Worm (Caenorhabditis elegans) whole organism, young adult: Measurements from ENCODE around the gene F49E2.5.

Experiments used
- D2030.7 ChIP-seq: fragments of 200-800 bp; sonication (Bioruptor generic); IDR thresholded peaks from 2 replicates; pipeline ENCODE4 v1.3.6; 2022; ENCODE audit warnings: missing genetic modification reagents, missing genetic modification characterization, missing compliant biosample characterization
- akir-1 ChIP-seq: fragments of 200-800 bp; sonication (Bioruptor generic); optimal IDR thresholded peaks from 2 replicates; lab custom pipeline; 2018; ENCODE audit warnings: mild to moderate bottlenecking, missing genetic modification characterization, moderate library complexity, missing compliant biosample characterization
- ama-1 ChIP-seq, 3 experiments: fragments of 150-350 bp in 1 of 3; sonication (generic microtip) in 2 of 3; optimal IDR thresholded peaks; 2 replicates each; lab custom pipeline; 2014 to 2018; ENCODE audit warnings: missing biosample characterization in 2 of 3, missing genetic modification characterization in 2 of 3, missing genetic modification reagents in 2 of 3
- attf-3 ChIP-seq: fragments of 200-800 bp; sonication (Bioruptor generic); conservative IDR thresholded peaks from 2 replicates; pipeline ENCODE4 v1.3.6; 2022; ENCODE audit warnings: missing genetic modification reagents, missing genetic modification characterization, missing compliant biosample characterization
- hmg-20 ChIP-seq: fragments of 200-800 bp; sonication (Bioruptor generic); IDR thresholded peaks from 2 replicates; pipeline ENCODE4 v1.3.6; 2022; ENCODE audit warnings: missing genetic modification reagents, missing genetic modification characterization, missing compliant biosample characterization
- pha-4 ChIP-seq: fragments of 150-350 bp; sonication (generic microtip); optimal IDR thresholded peaks from 2 replicates; lab custom pipeline; 2014; ENCODE audit warnings: missing biosample characterization, missing genetic modification reagents, missing genetic modification characterization

ce11 chrX:9568574-9568973, 25.1 kb downstream of the F49E2.5 start:
- TF ChIP-seq pha-4, result no peak
- no peak for TF ChIP-seq hmg-20 (GFP tag; lab: Robert Waterston, UW)
- TF ChIP-seq ama-1 (optimal IDR thresholded peaks at IDR 0.05; lab: Kevin White, UChicago), result no peak
- TF ChIP-seq ama-1 (GFP tag; optimal IDR thresholded peaks at IDR 0.05; lab: Kevin White, UChicago), result no peak
- no peak for TF ChIP-seq attf-3 (GFP tag; lab: Robert Waterston, UW)
- TF ChIP-seq akir-1 (GFP tag; lab: Kevin White, UChicago), result no peak
- no peak for TF ChIP-seq D2030.7 (GFP tag; lab: Robert Waterston, UW)
